Worm (Caenorhabditis elegans): ENCODE results near the gene Y51H4A.6.

Gene Y51H4A.6

ce11 chrIV:16492937-16493336, 40.5 kb upstream of the Y51H4A.6 start:
- TF ChIP-seq nhr-237 (tag; optimal IDR thresholded peaks at IDR 0.05) (no peak), dmd-4 (tag; optimal IDR thresholded peaks at IDR 0.05) (no peak), gmeb-1 (tag; optimal IDR thresholded peaks at IDR 0.05) (no peak), nhr-129 (tag; optimal IDR thresholded peaks at IDR 0.05) (no peak), sma-9 (GFP tag; optimal IDR thresholded peaks at IDR 0.05) (no peak), sma-9 (tag; optimal IDR thresholded peaks at IDR 0.05) (no peak), ama-1 (optimal IDR thresholded peaks at IDR 0.05) (no peak), fos-1 (tag; optimal IDR thresholded peaks at IDR 0.05) (no peak)

- TF ChIP-seq F13H6.1 (tag; optimal IDR thresholded peaks at IDR 0.05) (no peak), peb-1 (tag; optimal IDR thresholded peaks at IDR 0.05) (no peak), lsy-2 (tag; optimal IDR thresholded peaks at IDR 0.05) (no peak), sma-9 (GFP tag; optimal IDR thresholded peaks at IDR 0.05) (no peak), sma-9 (tag; optimal IDR thresholded peaks at IDR 0.05) (no peak), unc-39 (tag; optimal IDR thresholded peaks at IDR 0.05) (no peak), ama-1 (optimal IDR thresholded peaks at IDR 0.05) (no peak), Y55F3AM.14 (GFP tag; optimal IDR thresholded peaks at IDR 0.05) (no peak), nhr-11 (tag; optimal IDR thresholded peaks at IDR 0.05) (no peak), unc-62 (GFP tag; optimal IDR thresholded peaks at IDR 0.05) (no peak), nhr-6 (tag; optimal IDR thresholded peaks at IDR 0.05) (no peak), mdl-1 (tag; optimal IDR thresholded peaks at IDR 0.05) (no peak), alr-1 (tag; optimal IDR thresholded peaks at IDR 0.05) (no peak), dmd-4 (tag; optimal IDR thresholded peaks at IDR 0.05) (no peak), crh-2 (tag; optimal IDR thresholded peaks at IDR 0.05) (no peak)
These were observed 39.5 kb upstream of the Y51H4A.6 start for ce11 chrIV:16494007-16494406.

ce11 chrIV:16496491-16496890, 37.0 kb upstream of the Y51H4A.6 start:
- TF ChIP-seq skn-1 (tag; optimal IDR thresholded peaks at IDR 0.05): no peak
- TF ChIP-seq sma-9 (GFP tag; optimal IDR thresholded peaks at IDR 0.05): peak; percentile 64
- no peak for TF ChIP-seq sma-9 (tag; optimal IDR thresholded peaks at IDR 0.05)
- TF ChIP-seq nhr-129 (tag; optimal IDR thresholded peaks at IDR 0.05): peak; percentile 76
- peak; percentile 37 for TF ChIP-seq C34F6.9 (tag; optimal IDR thresholded peaks at IDR 0.05)
- peak; percentile 1 for TF ChIP-seq sem-4 (tag; optimal IDR thresholded peaks at IDR 0.05)
- no peak for TF ChIP-seq nhr-6 (tag; optimal IDR thresholded peaks at IDR 0.05)

ce11 chrIV:16498031-16498442, 35.4 kb upstream of the Y51H4A.6 start:
- TF ChIP-seq aly-2 (tag; optimal IDR thresholded peaks at IDR 0.05) (no peak), unc-55 (GFP tag; optimal IDR thresholded peaks at IDR 0.05) (peak; percentile 42), unc-39 (tag; optimal IDR thresholded peaks at IDR 0.05) (no peak), lin-13 (GFP tag; optimal IDR thresholded peaks at IDR 0.05) (peak; percentile 42), gmeb-1 (tag; optimal IDR thresholded peaks at IDR 0.05) (no peak), alr-1 (tag; optimal IDR thresholded peaks at IDR 0.05) (no peak), nhr-237 (tag; optimal IDR thresholded peaks at IDR 0.05) (no peak), elt-1 (tag; optimal IDR thresholded peaks at IDR 0.05) (no peak), nhr-11 (tag; optimal IDR thresholded peaks at IDR 0.05) (no peak), snpc-4 (tag; optimal IDR thresholded peaks at IDR 0.05) (no peak), R02D3.7 (tag; optimal IDR thresholded peaks at IDR 0.05) (no peak), crh-2 (tag; optimal IDR thresholded peaks at IDR 0.05) (peak; percentile 72), sma-3 (GFP tag; optimal IDR thresholded peaks at IDR 0.05) (peak; percentile 59), ZK546.5 (tag; optimal IDR thresholded peaks at IDR 0.05) (no peak), F13H6.1 (tag; optimal IDR thresholded peaks at IDR 0.05) (peak; percentile 94), nhr-12 (tag; optimal IDR thresholded peaks at IDR 0.05) (no peak), lin-11 (tag; optimal IDR thresholded peaks at IDR 0.05) (no peak), ztf-4 (tag; optimal IDR thresholded peaks at IDR 0.05) (peak; percentile 34), ama-1 (optimal IDR thresholded peaks at IDR 0.05) (no peak), nhr-25 (tag; optimal IDR thresholded peaks at IDR 0.05) (peak; percentile 54), nhr-6 (tag; optimal IDR thresholded peaks at IDR 0.05) (peak; percentile 66), egl-27 (tag; optimal IDR thresholded peaks at IDR 0.05) (peak; percentile 31), nhr-77 (tag; optimal IDR thresholded peaks at IDR 0.05) (no peak), nhr-23 (tag; optimal IDR thresholded peaks at IDR 0.05) (no peak), C34F6.9 (tag; optimal IDR thresholded peaks at IDR 0.05) (peak; percentile 79), mdl-1 (tag; optimal IDR thresholded peaks at IDR 0.05) (peak in 1 of 2 experiments; percentile 9), lin-39 (tag; optimal IDR thresholded peaks at IDR 0.05) (no peak), nhr-21 (tag; optimal IDR thresholded peaks at IDR 0.05) (peak; percentile 52), peb-1 (tag; optimal IDR thresholded peaks at IDR 0.05) (no peak), mbf-1 (tag; optimal IDR thresholded peaks at IDR 0.05) (no peak), ceh-16 (tag; optimal IDR thresholded peaks at IDR 0.05) (no peak), lsy-2 (tag; optimal IDR thresholded peaks at IDR 0.05) (peak; percentile 7 to 69), ztf-11 (tag; optimal IDR thresholded peaks at IDR 0.05) (no peak), sma-9 (GFP tag; optimal IDR thresholded peaks at IDR 0.05) (peak; percentile 74), sma-9 (tag; optimal IDR thresholded peaks at IDR 0.05) (no peak), elt-3 (tag; optimal IDR thresholded peaks at IDR 0.05) (no peak), zag-1 (tag; optimal IDR thresholded peaks at IDR 0.05) (peak; percentile 59), blmp-1 (tag; optimal IDR thresholded peaks at IDR 0.05; ENCODE audit: insufficient read depth) (no peak), nhr-10 (tag; optimal IDR thresholded peaks at IDR 0.05) (no peak), skn-1 (tag; optimal IDR thresholded peaks at IDR 0.05) (no peak), fos-1 (tag; optimal IDR thresholded peaks at IDR 0.05) (peak; percentile 44), unc-62 (GFP tag; optimal IDR thresholded peaks at IDR 0.05) (peak; percentile 4)
